Worm (Caenorhabditis elegans): ENCODE results near the gene T28A11.19.

DNA sequence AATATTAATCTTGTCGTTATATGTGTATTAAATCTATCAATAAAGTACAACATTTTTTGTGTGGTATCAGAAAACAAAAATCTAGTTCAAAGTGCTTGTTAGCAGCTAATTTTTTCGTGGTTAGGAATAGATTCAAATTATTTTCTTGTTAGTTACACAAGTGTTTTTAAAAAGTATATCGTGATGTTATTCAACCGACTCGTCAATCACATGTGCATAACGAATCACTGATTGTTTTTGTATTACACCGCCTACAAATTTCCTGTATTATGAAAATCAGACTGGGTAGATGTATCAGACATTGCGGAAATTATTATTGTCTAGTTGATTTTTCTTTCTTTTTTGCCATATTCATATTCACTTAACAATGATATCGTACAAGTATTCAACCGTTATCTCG, 13.6 kb upstream of the T28A11.19 start, which contains the start of gene str-64:
- TF ChIP-seq aha-1 (tag; optimal IDR thresholded peaks at IDR 0.05) (no peak), hlh-17 (GFP tag; optimal IDR thresholded peaks at IDR 0.05; ENCODE audit: borderline replicate concordance) (no peak), lin-13 (GFP tag; optimal IDR thresholded peaks at IDR 0.05) (no peak), nhr-237 (tag; optimal IDR thresholded peaks at IDR 0.05) (no peak), ceh-88 (GFP tag; IDR thresholded peaks at IDR 0.05) (no peak), elt-2 (tag; optimal IDR thresholded peaks at IDR 0.05) (no peak), unc-62 (GFP tag; optimal IDR thresholded peaks at IDR 0.05) (no peak), tlp-1 (tag; optimal IDR thresholded peaks at IDR 0.05) (no peak), lin-39 (tag; optimal IDR thresholded peaks at IDR 0.05) (no peak), nhr-84 (tag; optimal IDR thresholded peaks at IDR 0.05) (no peak), nhr-20 (tag; optimal IDR thresholded peaks at IDR 0.05) (no peak), ama-1 (optimal IDR thresholded peaks at IDR 0.05) (no peak)
